Fruit fly (Drosophila melanogaster) whole organism, embryonic: ENCODE results near the gene Enoph.
A peak's percentile ranks its signal among the peaks of the same experiment; 100 is the strongest.

ENCODE experiments used
- Ada2b ChIP-seq: fragments of 200-800 bp; sonication (Bioruptor generic); IDR thresholded peaks from 2 replicates; pipeline ENCODE4 v1.3.6; 2022; ENCODE audit warnings: missing biosample characterization, missing genetic modification characterization
- CG10431 ChIP-seq: fragments of 200-800 bp; sonication (Bioruptor generic); optimal IDR thresholded peaks from 3 replicates; lab custom pipeline; 2018; ENCODE audit warnings: missing biosample characterization, mild to moderate bottlenecking, missing genetic modification characterization
- CG10543 ChIP-seq: fragments of 200-800 bp; sonication (Bioruptor generic); optimal IDR thresholded peaks from 3 replicates; lab custom pipeline; 2017; ENCODE audit warnings: missing biosample characterization, mild to moderate bottlenecking, missing genetic modification characterization, moderate library complexity
- CG10959 ChIP-seq: fragments of 200-800 bp; sonication (Bioruptor generic); IDR thresholded peaks from 2 replicates; pipeline ENCODE4 v1.3.6; 2022; ENCODE audit warnings: missing biosample characterization, missing genetic modification characterization
- CG10979 ChIP-seq: fragments of 200-800 bp; sonication (Bioruptor generic); optimal IDR thresholded peaks from 2 replicates; lab custom pipeline; 2018; ENCODE audit warnings: missing biosample characterization, mild to moderate bottlenecking, missing genetic modification characterization, moderate library complexity
- CG12219 ChIP-seq: fragments of 200-800 bp; sonication (Bioruptor generic); optimal IDR thresholded peaks from 3 replicates; lab custom pipeline; 2018; ENCODE audit warnings: missing biosample characterization, mild to moderate bottlenecking, missing genetic modification characterization
- CG13287 ChIP-seq: fragments of 200-800 bp; sonication (Bioruptor generic); IDR thresholded peaks from 2 replicates; pipeline ENCODE4 v1.3.6; 2022; ENCODE audit warnings: missing biosample characterization, missing genetic modification characterization; ENCODE audit not compliant: partially characterized antibody
- CG13894 ChIP-seq: fragments of 200-800 bp; sonication (Bioruptor generic); optimal IDR thresholded peaks from 3 replicates; lab custom pipeline; 2018; ENCODE audit warnings: missing biosample characterization, mild to moderate bottlenecking, missing genetic modification characterization, moderate library complexity
- CG14050 ChIP-seq: fragments of 200-800 bp; sonication (Bioruptor generic); IDR thresholded peaks from 3 replicates; pipeline ENCODE4 v1.3.6; 2022; ENCODE audit warnings: missing biosample characterization, missing genetic modification characterization
- CG15073 ChIP-seq: fragments of 200-800 bp; sonication (Bioruptor generic); optimal IDR thresholded peaks from 2 replicates; lab custom pipeline; 2016; ENCODE audit warnings: missing biosample characterization, missing genetic modification characterization
- CG16815 ChIP-seq: fragments of 200-800 bp; sonication (Bioruptor generic); optimal IDR thresholded peaks from 3 replicates; lab custom pipeline; 2017; ENCODE audit warnings: missing biosample characterization, mild to moderate bottlenecking, missing genetic modification characterization
- CG17912 ChIP-seq: fragments of 200-800 bp; sonication (Bioruptor generic); optimal IDR thresholded peaks from 2 replicates; lab custom pipeline; 2018; ENCODE audit warnings: missing biosample characterization, mild to moderate bottlenecking, missing genetic modification characterization
- CG30020 ChIP-seq: fragments of 200-800 bp; optimal IDR thresholded peaks from 2 replicates; lab custom pipeline; 2019; ENCODE audit warnings: missing biosample characterization, mild to moderate bottlenecking, missing genetic modification characterization, moderate library complexity
- CG3407 ChIP-seq: fragments of 200-800 bp; sonication (Bioruptor generic); optimal IDR thresholded peaks from 2 replicates; lab custom pipeline; 2018; ENCODE audit warnings: missing biosample characterization, mild to moderate bottlenecking, missing genetic modification characterization
- CG34376 ChIP-seq: fragments of 200-800 bp; sonication (Bioruptor generic); optimal IDR thresholded peaks from 2 replicates; lab custom pipeline; 2018; ENCODE audit warnings: missing biosample characterization, mild to moderate bottlenecking, missing genetic modification characterization
- CG8924 ChIP-seq: fragments of 200-800 bp; optimal IDR thresholded peaks from 3 replicates; lab custom pipeline; 2019; ENCODE audit warnings: missing biosample characterization, mild to moderate bottlenecking, missing genetic modification characterization, moderate library complexity
- CTCF ChIP-seq: fragments of 200-800 bp; sonication (Bioruptor generic); optimal IDR thresholded peaks from 2 replicates; lab custom pipeline; 2017; ENCODE audit warnings: missing biosample characterization, mild to moderate bottlenecking, missing genetic modification characterization, moderate library complexity
- Ets65A ChIP-seq: fragments of 200-800 bp; sonication (Bioruptor generic); peaks from one replicate; lab custom pipeline; 2016; ENCODE audit warnings: missing biosample characterization, missing genetic modification characterization
- Fer2 ChIP-seq: fragments of 200-800 bp; sonication (Bioruptor generic); optimal IDR thresholded peaks from 2 replicates; lab custom pipeline; 2018; ENCODE audit warnings: missing biosample characterization, mild to moderate bottlenecking, missing genetic modification characterization, moderate library complexity
- HHEX ChIP-seq: fragments of 200-800 bp; sonication (Bioruptor generic); optimal IDR thresholded peaks from 3 replicates; lab custom pipeline; 2017; ENCODE audit warnings: missing biosample characterization, mild to moderate bottlenecking, missing genetic modification characterization, missing genetic modification reagents
- HLH3B ChIP-seq: fragments of 200-800 bp; sonication (Bioruptor generic); IDR thresholded peaks from 2 replicates; pipeline ENCODE4 v1.3.6; 2022; ENCODE audit warnings: missing biosample characterization, missing genetic modification characterization
- HLH54F ChIP-seq: fragments of 200-800 bp; sonication (Bioruptor generic); optimal IDR thresholded peaks from 3 replicates; lab custom pipeline; 2016; ENCODE audit warnings: missing biosample characterization, missing genetic modification characterization
- HmgZ ChIP-seq: fragments of 200-800 bp; sonication (Bioruptor generic); optimal IDR thresholded peaks from 2 replicates; lab custom pipeline; 2018; ENCODE audit warnings: missing biosample characterization, mild to moderate bottlenecking, missing genetic modification characterization
- Hr78 ChIP-seq, 2 experiments: fragments of 200-800 bp in 1 of 2; fragments of >200 bp in 1 of 2; sonication (Bioruptor generic) in 1 of 2; optimal IDR thresholded peaks; 2 replicates each; lab custom pipeline; 2017 to 2019; ENCODE audit warnings: missing biosample characterization in 2 of 2, missing genetic modification characterization in 2 of 2, mild to moderate bottlenecking in 1 of 2, moderate library complexity in 1 of 2
- Hsf ChIP-seq: fragments of 200-800 bp; sonication (Bioruptor generic); optimal IDR thresholded peaks from 3 replicates; lab custom pipeline; 2016; ENCODE audit warnings: missing biosample characterization, missing genetic modification characterization
- Lpt ChIP-seq: fragments of >200 bp; optimal IDR thresholded peaks from 2 replicates; lab custom pipeline; 2018; ENCODE audit warnings: missing biosample characterization, missing genetic modification characterization
- MBD-R2 ChIP-seq: fragments of 200-800 bp; sonication (Bioruptor generic); IDR thresholded peaks from 2 replicates; pipeline ENCODE4 v1.3.6; 2022; ENCODE audit warnings: missing biosample characterization, missing genetic modification characterization
- NK7.1 ChIP-seq: fragments of 200-800 bp; sonication (Bioruptor generic); optimal IDR thresholded peaks from 3 replicates; lab custom pipeline; 2016; ENCODE audit warnings: missing biosample characterization, missing genetic modification characterization
- Sox100B ChIP-seq: fragments of 200-800 bp; sonication (Bioruptor generic); optimal IDR thresholded peaks from 3 replicates; lab custom pipeline; 2018; ENCODE audit warnings: missing biosample characterization, mild to moderate bottlenecking, missing genetic modification characterization
- Xbp1 ChIP-seq: fragments of 200-800 bp; sonication (Bioruptor generic); optimal IDR thresholded peaks from 3 replicates; lab custom pipeline; 2016; ENCODE audit warnings: missing biosample characterization, mild to moderate bottlenecking, missing genetic modification characterization
- ac ChIP-seq: fragments of 200-800 bp; sonication (Bioruptor generic); optimal IDR thresholded peaks from 3 replicates; lab custom pipeline; 2017; ENCODE audit warnings: missing biosample characterization, mild to moderate bottlenecking, missing genetic modification characterization
- al ChIP-seq: fragments of 200-800 bp; sonication (Bioruptor generic); IDR thresholded peaks from 2 replicates; pipeline ENCODE4 v1.3.6; 2022; ENCODE audit warnings: missing biosample characterization, missing genetic modification characterization
- ase ChIP-seq: fragments of 200-800 bp; sonication (Bioruptor generic); IDR thresholded peaks from 3 replicates; pipeline ENCODE4 v1.3.6; 2022; ENCODE audit warnings: missing biosample characterization, missing genetic modification characterization
- az2 ChIP-seq: fragments of 200-800 bp; sonication (Bioruptor generic); optimal IDR thresholded peaks from 3 replicates; lab custom pipeline; 2016; ENCODE audit warnings: missing biosample characterization, missing genetic modification characterization
- caup ChIP-seq: fragments of 200-800 bp; sonication (Bioruptor generic); optimal IDR thresholded peaks from 3 replicates; lab custom pipeline; 2017; ENCODE audit warnings: missing biosample characterization, mild to moderate bottlenecking, missing genetic modification characterization, moderate library complexity; ENCODE audit not compliant: severe bottlenecking
- corto ChIP-seq: fragments of 200-800 bp; sonication (Bioruptor generic); optimal IDR thresholded peaks from 2 replicates; lab custom pipeline; 2016; ENCODE audit warnings: missing biosample characterization, mild to moderate bottlenecking, missing genetic modification characterization, moderate library complexity
- dmrt11E ChIP-seq: fragments of 200-800 bp; sonication (Bioruptor generic); optimal IDR thresholded peaks from 3 replicates; lab custom pipeline; 2018; ENCODE audit warnings: missing biosample characterization, mild to moderate bottlenecking, missing genetic modification characterization, moderate library complexity
- emc ChIP-seq: fragments of 200-800 bp; sonication (Bioruptor generic); optimal IDR thresholded peaks from 2 replicates; lab custom pipeline; 2016; ENCODE audit warnings: missing biosample characterization, missing genetic modification characterization
- ftz-f1 ChIP-seq: fragments of 200-800 bp; sonication (Bioruptor generic); optimal IDR thresholded peaks from 2 replicates; lab custom pipeline; 2016; ENCODE audit warnings: missing biosample characterization, missing genetic modification characterization
- gt ChIP-seq: fragments of 200-800 bp; sonication (Bioruptor generic); IDR thresholded peaks from 2 replicates; pipeline ENCODE4 v1.3.6; 2022; ENCODE audit warnings: missing biosample characterization, missing genetic modification characterization
- kni ChIP-seq: fragments of 200-800 bp; sonication (Bioruptor generic); optimal IDR thresholded peaks from 3 replicates; lab custom pipeline; 2017; ENCODE audit warnings: mild to moderate bottlenecking, missing biosample characterization, missing genetic modification reagents, missing genetic modification characterization
- luna ChIP-seq: fragments of 200-800 bp; sonication (Bioruptor generic); optimal IDR thresholded peaks from 2 replicates; lab custom pipeline; 2016; ENCODE audit warnings: missing biosample characterization, missing genetic modification characterization
- pb ChIP-seq: fragments of 200-800 bp; sonication (Bioruptor generic); optimal IDR thresholded peaks from 3 replicates; lab custom pipeline; 2016; ENCODE audit warnings: missing biosample characterization, missing genetic modification characterization
- pfk ChIP-seq: fragments of 200-800 bp; sonication (Bioruptor generic); optimal IDR thresholded peaks from 2 replicates; lab custom pipeline; 2018; ENCODE audit warnings: missing biosample characterization, mild to moderate bottlenecking, missing genetic modification characterization, moderate library complexity
- sc ChIP-seq, 3 experiments: fragments of >200 bp in 2 of 3; fragments of 200-800 bp in 1 of 3; sonication (Bioruptor generic) in 1 of 3; optimal IDR thresholded peaks; 2 replicates in 2 of 3; 3 replicates in 1 of 3; lab custom pipeline; 2017; ENCODE audit warnings: mild to moderate bottlenecking in 1 of 3, missing biosample characterization in 1 of 3, missing genetic modification characterization in 1 of 3, missing genetic modification reagents in 1 of 3
- scrt ChIP-seq: fragments of 200-800 bp; sonication (Bioruptor generic); optimal IDR thresholded peaks from 2 replicates; lab custom pipeline; 2018; ENCODE audit warnings: missing biosample characterization, mild to moderate bottlenecking, missing genetic modification characterization, moderate library complexity
- seq ChIP-seq: fragments of 200-800 bp; sonication (Bioruptor generic); IDR thresholded peaks from 2 replicates; pipeline ENCODE4 v1.3.6; 2022; ENCODE audit warnings: missing biosample characterization, missing genetic modification characterization
- tx ChIP-seq: fragments of 200-800 bp; sonication (Bioruptor generic); optimal IDR thresholded peaks from 2 replicates; lab custom pipeline; 2016; ENCODE audit warnings: missing biosample characterization, missing genetic modification characterization
- unc-4 ChIP-seq: fragments of 200-800 bp; sonication (Bioruptor generic); IDR thresholded peaks from 2 replicates; pipeline ENCODE4 v1.3.6; 2022; ENCODE audit warnings: missing biosample characterization, missing genetic modification characterization; ENCODE audit not compliant: partially characterized antibody
- vvl ChIP-seq: fragments of 200-800 bp; sonication (Bioruptor generic); IDR thresholded peaks from 2 replicates; pipeline ENCODE4 v1.3.6; 2022; ENCODE audit warnings: missing biosample characterization, missing genetic modification characterization
- zfh2 ChIP-seq: fragments of 200-800 bp; sonication (Bioruptor generic); optimal IDR thresholded peaks from 2 replicates; lab custom pipeline; 2016; ENCODE audit warnings: missing biosample characterization, missing genetic modification characterization

Gene Enoph

dm6 chr3R:5232197-5232607, 24.3 kb downstream of the Enoph start, which contains the start of the genes Kat60 and Mms19 (continued):
- TF ChIP-seq CG10431 (GFP tag; lab: Kevin White, UChicago) = no peak
- no peak for TF ChIP-seq corto (GFP tag; lab: Kevin White, UChicago)
- TF ChIP-seq zfh2 (GFP tag; lab: Kevin White, UChicago) = peak; percentile 87
- peak; percentile 68 for TF ChIP-seq CG16815 (GFP tag; lab: Kevin White, UChicago)
- TF ChIP-seq pfk (GFP tag; lab: Kevin White, UChicago) = no peak
- TF ChIP-seq ac (GFP tag; lab: Kevin White, UChicago) = no peak
- TF ChIP-seq dmrt11E (tag; lab: Kevin White, UChicago) = peak; percentile 62
- no peak for TF ChIP-seq CG17912 (GFP tag; lab: Kevin White, UChicago)
- peak; percentile 66 for TF ChIP-seq CG8924 (tag; lab: Kevin White, UChicago)
- no peak for TF ChIP-seq CG12219 (GFP tag; lab: Kevin White, UChicago)
- peak; percentile 44 for TF ChIP-seq HHEX (GFP tag; lab: Kevin White, UChicago)
- TF ChIP-seq seq (GFP tag; lab: Robert Waterston, UW) = no peak; the same call in 1 of the 2 replicates
- no peak for TF ChIP-seq sc (optimal IDR thresholded peaks at IDR 0.05; lab: Kevin White, UChicago)
- TF ChIP-seq sc (GFP tag; optimal IDR thresholded peaks at IDR 0.05; lab: Kevin White, UChicago) = no peak
- no peak for TF ChIP-seq CG3407
- no peak for TF ChIP-seq Hr78 (GFP tag; optimal IDR thresholded peaks at IDR 0.05; lab: Kevin White, UChicago)
- no peak for TF ChIP-seq NK7.1 (GFP tag; lab: Kevin White, UChicago)
- peak; percentile 33 for TF ChIP-seq kni (GFP tag; lab: Kevin White, UChicago)
- TF ChIP-seq ase (GFP tag; lab: Robert Waterston, UW) = peak; percentile 66; the same call in 1 of the 3 replicates
- TF ChIP-seq emc (GFP tag; lab: Kevin White, UChicago) = peak; percentile 45
- no peak for TF ChIP-seq CG15073 (GFP tag; lab: Kevin White, UChicago)
- TF ChIP-seq Ada2b (GFP tag; lab: Robert Waterston, UW) = peak; percentile 39; the same call in 1 of the 2 replicates
- TF ChIP-seq CG10979 (tag; lab: Kevin White, UChicago) = peak; percentile 36
- TF ChIP-seq HLH54F (GFP tag; lab: Kevin White, UChicago) = peak; percentile 75
- TF ChIP-seq Ets65A (GFP tag; lab: Kevin White, UChicago) = peak; percentile 98
- peak; percentile 78 for TF ChIP-seq Hsf (GFP tag; lab: Kevin White, UChicago)
- TF ChIP-seq al = peak; percentile 67
- peak; percentile 20 for TF ChIP-seq Fer2 (tag; lab: Kevin White, UChicago)
- TF ChIP-seq CG30020 (tag; lab: Kevin White, UChicago) = peak; percentile 80
- TF ChIP-seq ftz-f1 (GFP tag; lab: Kevin White, UChicago) = no peak
- no peak for TF ChIP-seq CG10959 (GFP tag; lab: Robert Waterston, UW)
- TF ChIP-seq Sox100B (GFP tag; lab: Kevin White, UChicago) = no peak
- peak; percentile 58 for TF ChIP-seq MBD-R2 (GFP tag; lab: Robert Waterston, UW)
- no peak for TF ChIP-seq Lpt
- no peak for TF ChIP-seq CTCF (GFP tag; lab: Kevin White, UChicago)
- peak; percentile 92 for TF ChIP-seq CG13287 (GFP tag; lab: Robert Waterston, UW)
- TF ChIP-seq CG10543 (GFP tag; lab: Kevin White, UChicago) = peak; percentile 50
- peak; percentile 58 for TF ChIP-seq HmgZ (tag; lab: Kevin White, UChicago)
- peak; percentile 74 for TF ChIP-seq Xbp1 (GFP tag; lab: Kevin White, UChicago)
- TF ChIP-seq tx (GFP tag; lab: Kevin White, UChicago) = peak; percentile 60
- TF ChIP-seq CG14050 (GFP tag; lab: Robert Waterston, UW) = no peak
- peak; percentile 95 for TF ChIP-seq scrt (GFP tag; lab: Kevin White, UChicago)
- TF ChIP-seq CG34376 = peak; percentile 36
- TF ChIP-seq vvl = peak; percentile 65; the same call in 1 of the 2 replicates
- no peak for TF ChIP-seq CG13894
- TF ChIP-seq caup (GFP tag; lab: Kevin White, UChicago) = no peak
- peak; percentile 90 for TF ChIP-seq unc-4 (GFP tag; lab: Robert Waterston, UW)
- peak; percentile 66 for TF ChIP-seq az2 (GFP tag; lab: Kevin White, UChicago)
- peak; percentile 39; the same call in 1 of the 2 replicates for TF ChIP-seq HLH3B (GFP tag; lab: Robert Waterston, UW)
- peak; percentile 36 for TF ChIP-seq pb (GFP tag; lab: Kevin White, UChicago)
- TF ChIP-seq gt (GFP tag; lab: Robert Waterston, UW) = no peak
- no peak for TF ChIP-seq luna (GFP tag; lab: Kevin White, UChicago)
